Worm (Caenorhabditis elegans) whole organism, L2 larva: ENCODE measurements around the gene srh-299.
"Not testable (repeated sequence)": the region's sequence is repeated elsewhere in the genome, so short reads cannot be mapped to it uniquely, and the experiment has no call there.

Source experiments
- F13H6.1 ChIP-seq: sonication (generic microtip); optimal IDR thresholded peaks from 2 replicates; lab custom pipeline; 2016; ENCODE audit warnings: missing genetic modification characterization, missing compliant biosample characterization
- lsy-2 ChIP-seq, 2 experiments: fragments of 150-350 bp in 1 of 2; sonication (generic microtip) in 1 of 2; optimal IDR thresholded peaks; 2 replicates each; lab custom pipeline; 2014 to 2017; ENCODE audit warnings: missing biosample characterization in 2 of 2, missing genetic modification characterization in 2 of 2
- nhr-12 ChIP-seq: fragments of 150-350 bp; optimal IDR thresholded peaks from 2 replicates; lab custom pipeline; 2014; ENCODE audit warnings: missing biosample characterization, missing genetic modification characterization
- nhr-6 ChIP-seq: fragments of 150-350 bp; optimal IDR thresholded peaks from 2 replicates; lab custom pipeline; 2014; ENCODE audit warnings: missing biosample characterization, missing genetic modification characterization
- skn-1 ChIP-seq: sonication (generic microtip); optimal IDR thresholded peaks from 2 replicates; lab custom pipeline; 2017; ENCODE audit warnings: missing biosample characterization, missing genetic modification characterization
- snpc-4 ChIP-seq: fragments of 150-350 bp; optimal IDR thresholded peaks from 2 replicates; lab custom pipeline; 2014; ENCODE audit warnings: missing biosample characterization, missing genetic modification characterization
- zag-1 ChIP-seq: fragments of 150-350 bp; optimal IDR thresholded peaks from 2 replicates; lab custom pipeline; 2014; ENCODE audit warnings: missing biosample characterization, missing genetic modification characterization
- ztf-11 ChIP-seq: sonication (generic microtip); optimal IDR thresholded peaks from 2 replicates; lab custom pipeline; 2017; ENCODE audit warnings: missing biosample characterization, missing genetic modification characterization

DNA sequence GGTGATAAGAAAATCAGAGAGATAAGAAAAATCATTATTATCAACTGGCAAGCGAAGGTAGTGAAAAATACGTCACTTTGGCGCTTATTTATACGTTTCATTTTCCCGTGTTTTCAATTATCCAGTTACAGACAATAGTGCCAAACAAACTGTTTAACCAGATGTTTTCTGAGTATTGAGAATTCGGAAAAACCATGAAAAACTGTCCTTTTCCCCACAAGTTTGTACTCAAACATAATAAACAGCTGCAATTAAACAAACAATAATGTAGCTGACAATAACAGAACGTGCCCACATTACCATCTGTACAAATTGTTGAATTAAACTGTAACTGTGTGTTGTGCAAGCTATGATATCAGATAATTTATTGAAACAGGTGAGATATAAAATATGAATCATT is 42.4 kb downstream of the srh-299 start, which contains the start of the genes F35E8.1 and F35E8.2:
- not testable (repeated sequence) for TF ChIP-seq skn-1 (tag; lab: Kevin White, UChicago); nhr-12; nhr-6 (tag; lab: Kevin White, UChicago); F13H6.1; snpc-4 (tag; lab: Kevin White, UChicago); lsy-2 (tag; optimal IDR thresholded peaks at IDR 0.05; lab: Kevin White, UChicago); ztf-11 (tag; lab: Kevin White, UChicago); zag-1 (tag; lab: Kevin White, UChicago)
